Worm (Caenorhabditis elegans) whole organism, mixed stage, embryonic: ENCODE results near the gene C10C6.7.

Source experiments
- elt-1 ChIP-seq: sonication (generic microtip); optimal IDR thresholded peaks from 2 replicates; lab custom pipeline; 2017; ENCODE audit warnings: missing genetic modification characterization, mild to moderate bottlenecking, missing compliant biosample characterization, antibody characterized with exemption, moderate library complexity, borderline replicate concordance; ENCODE audit not compliant: insufficient read depth
- mep-1 ChIP-seq: fragments of 150-350 bp; optimal IDR thresholded peaks from 2 replicates; lab custom pipeline; 2017; ENCODE audit warnings: missing biosample characterization, missing genetic modification reagents, missing genetic modification characterization, inconsistent platforms
- nhr-28 ChIP-seq: fragments of 150-350 bp; optimal IDR thresholded peaks from 2 replicates; lab custom pipeline; 2014; ENCODE audit warnings: missing biosample characterization, missing genetic modification characterization

DNA sequence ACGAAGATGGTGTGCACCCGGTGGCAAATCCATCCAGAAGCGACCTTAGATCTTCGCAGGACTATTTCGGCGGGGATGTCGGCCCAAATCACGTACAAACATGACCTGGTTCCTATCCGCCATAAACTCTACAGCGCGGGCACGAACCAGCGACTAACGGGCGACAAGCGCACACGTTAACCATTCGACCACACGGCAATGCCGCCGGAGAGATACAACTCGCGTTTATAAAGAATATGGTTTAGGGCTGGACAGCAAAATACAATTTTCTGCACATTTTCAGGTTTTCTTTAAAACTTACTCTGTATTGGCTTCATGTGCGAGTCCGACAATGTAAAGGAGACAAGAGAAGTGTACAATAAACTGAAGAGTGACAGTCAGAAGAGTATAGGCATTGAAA lies 6.8 kb upstream of the C10C6.7 start:
- TF ChIP-seq mep-1 (tag; lab: Kevin White, UChicago) (peak; percentile 58), elt-1 (tag; lab: Kevin White, UChicago) (no peak), nhr-28 (tag; lab: Kevin White, UChicago) (peak; percentile 69)
